Worm (Caenorhabditis elegans) whole organism, L3 larva: ENCODE data around the gene Y57E12AL.6.

Experiments used
- aly-2 ChIP-seq: fragments of 150-350 bp; optimal IDR thresholded peaks from 2 replicates; lab custom pipeline; 2014; ENCODE audit warnings: missing biosample characterization, missing genetic modification characterization
- nhr-25 ChIP-seq: sonication (generic microtip); optimal IDR thresholded peaks from 2 replicates; lab custom pipeline; 2017; ENCODE audit warnings: missing biosample characterization, missing genetic modification characterization
- nhr-76 ChIP-seq: fragments of 150-350 bp; sonication (generic microtip); optimal IDR thresholded peaks from 5 replicates; lab custom pipeline; 2014; ENCODE audit warnings: missing biosample characterization, missing genetic modification characterization
- nhr-77 ChIP-seq: fragments of 150-350 bp; optimal IDR thresholded peaks from 2 replicates; lab custom pipeline; 2014; ENCODE audit warnings: missing biosample characterization, missing genetic modification characterization
- pha-4 ChIP-seq: fragments of 150-350 bp; optimal IDR thresholded peaks from 2 replicates; lab custom pipeline; 2014; ENCODE audit warnings: missing biosample characterization, missing genetic modification reagents, missing genetic modification characterization

DNA sequence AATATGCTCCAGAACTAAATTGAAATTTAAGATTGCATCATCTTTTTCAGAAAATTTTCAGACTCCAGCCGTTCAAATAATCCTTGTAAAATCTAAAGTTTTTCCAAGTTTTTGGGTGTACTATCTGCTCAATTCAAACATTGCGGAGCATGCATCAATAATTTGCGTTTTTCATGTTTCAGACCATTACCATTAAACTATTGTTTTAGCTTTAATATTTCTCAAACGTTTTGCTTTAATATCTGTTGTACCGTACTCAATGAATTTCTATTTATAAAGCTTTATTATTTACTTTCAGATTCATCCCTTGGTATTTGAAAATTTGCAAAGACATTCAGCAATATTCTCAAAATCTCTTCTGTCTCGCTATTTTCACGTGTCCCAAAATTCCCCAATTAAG is 43.0 kb upstream of the Y57E12AL.6 start, which contains the start of gene odr-2:
- TF ChIP-seq aly-2 (tag; lab: Kevin White, UChicago): no peak
- TF ChIP-seq pha-4: no peak
- TF ChIP-seq nhr-77: no peak
- no peak for TF ChIP-seq nhr-25 (tag; lab: Kevin White, UChicago)
- TF ChIP-seq nhr-76 (tag; lab: Kevin White, UChicago): no peak
